Worm (Caenorhabditis elegans) whole organism, L4/young adult: Measurements from ENCODE around the gene Y116F11B.14.
"Not testable (repeated sequence)": the region's sequence is repeated elsewhere in the genome, so short reads cannot be mapped to it uniquely, and the experiment has no call there.

Source experiments
- W03F9.2 ChIP-seq: fragments of 150-350 bp; optimal IDR thresholded peaks from 2 replicates; lab custom pipeline; 2014; ENCODE audit warnings: missing biosample characterization, missing genetic modification characterization
- dao-5 ChIP-seq: sonication (generic microtip); optimal IDR thresholded peaks from 2 replicates; lab custom pipeline; 2016; ENCODE audit warnings: missing genotype, missing genetic modification characterization, moderate library complexity, missing compliant biosample characterization
- him-1 ChIP-seq: sonication (generic microtip); optimal IDR thresholded peaks from 2 replicates; lab custom pipeline; 2016; ENCODE audit warnings: missing genotype, missing genetic modification reagents, missing genetic modification characterization, missing compliant biosample characterization

Y116F11B.14 gene

DNA sequence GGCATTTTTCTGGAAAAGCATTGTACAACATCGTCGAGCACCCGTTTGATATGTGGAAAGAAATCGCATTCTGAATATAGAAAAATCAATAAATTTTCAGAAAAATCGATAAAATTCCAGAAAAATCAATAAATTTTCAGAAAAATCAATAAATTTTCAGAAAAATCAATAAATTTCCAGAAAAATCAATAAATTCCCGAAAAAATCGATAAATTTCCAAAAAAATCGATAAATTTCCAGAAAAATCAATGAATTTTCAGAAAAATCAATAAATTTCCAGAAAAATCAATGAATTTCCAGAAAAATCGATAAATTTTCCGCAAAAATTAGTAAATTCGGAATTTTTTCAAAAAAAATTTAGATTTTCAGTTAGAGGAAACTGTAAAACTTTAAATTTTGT lies 8.1 kb downstream of the Y116F11B.14 start, which contains the start of gene fars-2:
Gene fars-2, minus strand, starts transcription at position 70 of the 400 bp plus-strand sequence.
- TF ChIP-seq dao-5 (tag; lab: Kevin White, UChicago), result no peak
- no peak for TF ChIP-seq W03F9.2 (tag; lab: Kevin White, UChicago)
- TF ChIP-seq him-1 (tag; lab: Kevin White, UChicago), result no peak

ce11 chrV:19908854-19909253 lies 9.6 kb downstream of the Y116F11B.14 start:
- TF ChIP-seq W03F9.2 (tag; lab: Kevin White, UChicago) (no peak), him-1 (tag; lab: Kevin White, UChicago) (no peak), dao-5 (tag; lab: Kevin White, UChicago) (no peak)

- TF ChIP-seq W03F9.2 (tag; lab: Kevin White, UChicago) (no peak), him-1 (tag; lab: Kevin White, UChicago) (no peak), dao-5 (tag; lab: Kevin White, UChicago) (no peak)
Observed at ce11 chrV:19915973-19916605, 16.8 kb downstream of the Y116F11B.14 start, which contains the start of the genes chk-2 and Y60A3A.19. chk-2 (minus strand) TSS chrV:19916023. Y60A3A.19 (plus strand) TSS chrV:19916555.

DNA sequence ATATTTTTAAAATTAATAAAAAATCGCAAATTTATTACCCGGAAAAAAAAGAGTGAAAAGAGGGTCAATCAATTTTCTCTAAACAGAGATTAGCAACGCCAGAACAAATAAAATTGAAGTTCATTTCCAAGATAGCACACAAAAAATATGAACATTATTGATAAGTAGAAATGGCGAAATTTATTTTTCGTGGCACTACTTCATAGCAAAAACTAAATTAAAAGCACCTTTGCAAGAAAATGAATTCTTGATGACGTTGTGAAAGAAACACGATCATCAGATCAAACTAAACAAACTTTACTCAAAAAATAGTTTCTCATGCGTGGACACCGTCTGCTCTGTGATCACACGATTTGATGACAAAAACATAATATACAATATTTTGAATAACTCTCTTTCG lies 23.3 kb downstream of the Y116F11B.14 start, which contains the start of gene Y60A3A.16:
Gene Y60A3A.16, minus strand, starts transcription at position 101 of the 400 bp plus-strand sequence.
- TF ChIP-seq W03F9.2 (tag; lab: Kevin White, UChicago), result no peak
- TF ChIP-seq dao-5 (tag; lab: Kevin White, UChicago), result no peak
- TF ChIP-seq him-1 (tag; lab: Kevin White, UChicago), result no peak

DNA sequence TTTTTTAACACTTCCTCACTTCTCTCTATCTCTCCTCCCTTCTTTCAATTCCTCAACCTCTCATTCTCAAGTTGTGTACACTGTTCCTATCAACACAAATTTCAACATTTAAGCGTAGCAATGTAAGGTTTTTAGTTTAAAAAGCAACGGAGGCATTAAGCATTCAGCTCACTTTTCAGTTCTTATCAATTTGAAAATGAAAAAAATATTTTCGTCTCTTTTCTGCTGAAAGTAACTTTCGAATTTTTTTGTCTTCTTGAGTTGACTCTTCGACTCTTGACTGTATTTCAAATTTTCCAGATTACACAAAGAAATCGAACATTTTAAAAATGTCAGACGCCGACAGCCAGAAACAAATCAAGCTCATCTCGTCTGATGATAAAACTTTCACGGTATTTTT lies 24.7 kb downstream of the Y116F11B.14 start, which contains the start of gene skr-4:
Gene skr-4, plus strand, starts transcription at position 301 of the 400 bp plus-strand sequence.
- TF ChIP-seq him-1 (tag; lab: Kevin White, UChicago), result no peak
- no peak for TF ChIP-seq W03F9.2 (tag; lab: Kevin White, UChicago)
- no peak for TF ChIP-seq dao-5 (tag; lab: Kevin White, UChicago)

DNA sequence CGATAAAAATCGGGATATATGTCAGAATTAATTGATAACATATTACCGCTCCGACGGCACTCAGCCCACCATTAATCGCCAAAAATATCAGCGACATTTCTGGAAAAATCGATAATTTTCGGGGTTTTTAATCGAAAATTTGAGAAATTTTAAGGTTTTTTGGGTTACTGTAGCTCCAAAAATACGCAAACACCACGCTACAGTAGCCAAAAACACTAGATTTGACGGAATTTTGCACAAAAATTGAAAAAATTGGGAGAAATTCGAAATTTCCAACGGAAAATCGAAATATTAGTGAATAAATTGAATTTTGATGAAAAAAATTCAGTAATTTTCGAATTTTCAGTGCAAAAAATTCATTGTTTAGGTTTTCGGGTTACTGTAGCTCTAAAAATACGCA lies 35.0 kb downstream of the Y116F11B.14 start, which contains the start of gene algn-7:
Gene algn-7, minus strand, starts transcription at position 101 of the 400 bp plus-strand sequence.
- TF ChIP-seq dao-5 (tag; lab: Kevin White, UChicago) (no peak), him-1 (tag; lab: Kevin White, UChicago) (no peak), W03F9.2 (tag; lab: Kevin White, UChicago) (no peak)

- TF ChIP-seq dao-5 (tag; lab: Kevin White, UChicago) (no peak), him-1 (tag; lab: Kevin White, UChicago) (no peak), W03F9.2 (tag; lab: Kevin White, UChicago) (no peak)
Observed at ce11 chrV:19936945-19937344, 37.7 kb downstream of the Y116F11B.14 start.

DNA sequence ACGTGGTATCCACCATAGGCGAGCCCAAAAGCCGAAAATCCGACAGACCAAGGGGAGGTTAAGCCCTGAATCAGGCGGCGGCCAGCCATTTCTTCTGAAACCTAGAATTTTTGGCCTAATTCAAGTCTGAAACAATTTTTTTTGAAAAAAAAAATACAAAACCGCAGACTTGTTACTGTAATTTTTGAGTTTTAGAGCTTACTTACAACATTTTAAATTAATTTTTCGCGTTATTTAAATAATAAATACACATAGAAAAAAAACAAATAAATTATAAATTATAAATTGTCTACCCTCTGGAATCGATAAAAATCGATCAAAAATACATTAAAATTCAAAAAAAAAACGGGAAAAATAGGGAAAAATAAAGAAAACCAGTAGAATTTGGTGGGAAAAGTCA lies 47.3 kb downstream of the Y116F11B.14 start, which contains the start of gene dhs-24:
Gene dhs-24, minus strand, starts transcription at position 101 of the 400 bp plus-strand sequence.
- no peak for TF ChIP-seq him-1 (tag; lab: Kevin White, UChicago)
- TF ChIP-seq W03F9.2 (tag; lab: Kevin White, UChicago), result no peak

DNA sequence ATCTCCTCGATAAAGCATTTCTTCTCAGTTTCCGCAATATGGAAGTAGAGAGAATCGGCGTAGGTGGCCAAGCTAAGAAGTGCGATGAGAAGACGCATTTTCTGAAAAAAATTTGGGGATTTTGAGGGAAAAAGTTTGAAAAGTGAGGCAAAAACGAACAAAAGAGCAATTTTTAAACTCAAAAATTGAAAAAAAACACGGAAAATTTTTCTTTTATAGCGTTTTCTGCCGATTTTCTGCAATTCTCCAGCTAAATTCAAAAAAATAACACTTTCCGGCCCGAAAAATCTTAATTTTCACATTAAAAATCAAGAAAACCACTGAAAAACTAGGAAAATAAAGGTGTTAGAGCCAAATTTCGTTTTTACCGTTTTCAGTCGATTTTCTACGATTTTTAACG lies 49.7 kb downstream of the Y116F11B.14 start, which contains the start of gene tmed-4:
Gene tmed-4, minus strand, starts transcription at position 101 of the 400 bp plus-strand sequence.
- not testable (repeated sequence) for TF ChIP-seq him-1, W03F9.2, dao-5 (tag; lab: Kevin White, UChicago)

DNA sequence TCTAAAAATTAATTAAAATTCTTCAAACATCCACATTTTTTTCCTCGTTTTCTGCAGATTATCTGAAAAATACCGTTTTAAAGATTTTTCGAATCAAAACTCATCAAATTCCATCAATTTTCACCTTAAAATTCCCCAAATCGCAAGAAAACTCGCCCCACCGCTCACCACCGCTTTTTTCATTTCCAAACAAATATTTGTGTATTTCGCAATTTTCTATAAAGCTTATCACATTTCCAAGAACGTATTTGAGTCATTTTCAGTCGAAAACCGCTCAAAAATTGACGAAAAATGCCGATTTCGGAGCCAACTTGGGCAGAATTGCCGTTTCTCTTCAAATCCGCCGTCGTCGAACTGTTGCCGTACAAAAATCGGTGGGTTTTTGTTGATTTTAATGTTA lies 50.5 kb downstream of the Y116F11B.14 start, which contains the start of gene Y60A3A.8:
Gene Y60A3A.8, plus strand, starts transcription at position 258 of the 400 bp plus-strand sequence.
- not testable (repeated sequence) for TF ChIP-seq him-1, dao-5, W03F9.2 (tag; lab: Kevin White, UChicago)
